Worm (Caenorhabditis elegans): Measurements from ENCODE around the gene nep-22.

The nep-22 gene

ce11 chrX:9024270-9024669, 10.1 kb upstream of the nep-22 start:
- TF ChIP-seq tbx-11 (GFP tag; IDR thresholded peaks at IDR 0.05), result 0 out of 2 replicates have a peak, but pooled peaks have one; percentile 49
- peak; percentile 18 for TF ChIP-seq tra-4 (tag; optimal IDR thresholded peaks at IDR 0.05)
- TF ChIP-seq hnd-1 (tag; optimal IDR thresholded peaks at IDR 0.05), result peak; percentile 41
- TF ChIP-seq tbx-37 (GFP tag; conservative IDR thresholded peaks at IDR 0.05), result peak; percentile 51; the same call in 1 of the 2 replicates
- TF ChIP-seq aly-1 (tag; optimal IDR thresholded peaks at IDR 0.05), result no peak

DNA sequence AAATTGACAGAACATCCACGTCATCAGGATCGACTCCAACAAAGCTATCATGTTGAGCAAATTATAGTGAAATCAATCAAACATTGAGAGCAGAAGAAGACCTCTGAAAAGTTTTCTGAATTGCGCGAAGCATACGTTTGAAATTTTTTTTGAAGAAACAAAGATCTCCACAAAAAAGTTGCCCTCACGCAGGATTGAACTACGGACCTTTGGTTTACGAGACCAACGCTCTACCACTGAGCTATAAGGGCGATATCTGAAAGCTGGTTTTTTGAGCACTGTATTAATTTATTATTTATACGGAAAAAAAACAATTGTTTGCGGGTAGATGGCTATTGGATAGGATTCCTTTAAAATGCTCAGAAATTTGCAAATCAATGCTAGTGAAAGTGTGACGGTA, 8.9 kb upstream of the nep-22 start:
- TF ChIP-seq hmbx-1 (tag; optimal IDR thresholded peaks at IDR 0.05) (no peak), scrt-1 (GFP tag; IDR thresholded peaks at IDR 0.05) (no peak), tbx-37 (GFP tag; conservative IDR thresholded peaks at IDR 0.05) (no peak), ama-1 (optimal IDR thresholded peaks at IDR 0.05) (no peak), B0310.2 (tag; optimal IDR thresholded peaks at IDR 0.05) (no peak), flt-1 (GFP tag; IDR thresholded peaks at IDR 0.05) (no peak), aly-1 (tag; optimal IDR thresholded peaks at IDR 0.05) (no peak), tbx-11 (GFP tag; IDR thresholded peaks at IDR 0.05) (no peak), ceh-13 (GFP tag; optimal IDR thresholded peaks at IDR 0.05) (no peak), sea-1 (GFP tag; conservative IDR thresholded peaks at IDR 0.05) (no peak), ets-7 (tag; optimal IDR thresholded peaks at IDR 0.05) (no peak), hnd-1 (tag; optimal IDR thresholded peaks at IDR 0.05) (no peak), hmg-4 (GFP tag; optimal IDR thresholded peaks at IDR 0.05) (no peak), ceh-36 (tag; optimal IDR thresholded peaks at IDR 0.05) (no peak)

DNA sequence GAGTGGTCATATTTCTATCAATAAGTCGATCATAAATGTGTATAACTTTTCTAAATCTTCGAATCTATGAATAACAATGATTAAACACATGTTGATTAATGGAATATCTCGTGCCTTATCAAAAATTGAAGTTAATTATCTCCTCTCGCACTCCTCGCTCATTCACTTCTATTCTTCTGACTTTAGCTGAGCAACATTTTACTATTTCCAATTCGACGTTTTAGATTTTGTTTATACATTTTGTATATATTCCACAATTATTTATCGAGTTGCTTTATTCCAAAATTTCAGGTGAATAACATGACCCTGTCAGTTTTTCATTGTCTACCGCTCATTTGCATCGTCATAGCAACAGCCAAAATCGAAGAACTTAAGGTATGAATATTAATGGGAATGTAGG, 7.0 kb upstream of the nep-22 start, which contains the start of gene T25B6.3:
TSS of gene T25B6.3 (plus strand) at position 301 of the 400 bp plus-strand sequence.
- no peak for TF ChIP-seq ceh-36 (tag; optimal IDR thresholded peaks at IDR 0.05)
- no peak for TF ChIP-seq sea-1 (GFP tag; conservative IDR thresholded peaks at IDR 0.05)
- TF ChIP-seq tbx-37 (GFP tag; conservative IDR thresholded peaks at IDR 0.05), result no peak
- no peak for TF ChIP-seq B0310.2 (tag; optimal IDR thresholded peaks at IDR 0.05)
- no peak for TF ChIP-seq hnd-1 (tag; optimal IDR thresholded peaks at IDR 0.05)
- TF ChIP-seq F13C5.2 (tag; optimal IDR thresholded peaks at IDR 0.05), result no peak
- no peak for TF ChIP-seq hmg-4 (GFP tag; optimal IDR thresholded peaks at IDR 0.05)
- no peak for TF ChIP-seq hmbx-1 (tag; optimal IDR thresholded peaks at IDR 0.05)
- TF ChIP-seq ama-1 (optimal IDR thresholded peaks at IDR 0.05), result no peak
- no peak for TF ChIP-seq flt-1 (GFP tag; IDR thresholded peaks at IDR 0.05)

ce11 chrX:9028909-9029520, 5.3 kb upstream of the nep-22 start, which contains the start of gene snf-12:
Gene snf-12 (plus strand): TSS chrX:9029470.
- TF ChIP-seq ceh-13 (GFP tag; optimal IDR thresholded peaks at IDR 0.05) (no peak), pes-1 (GFP tag; IDR thresholded peaks at IDR 0.05) (no peak), aly-1 (tag; optimal IDR thresholded peaks at IDR 0.05) (no peak), hmbx-1 (tag; optimal IDR thresholded peaks at IDR 0.05) (no peak), scrt-1 (GFP tag; IDR thresholded peaks at IDR 0.05) (no peak)

DNA sequence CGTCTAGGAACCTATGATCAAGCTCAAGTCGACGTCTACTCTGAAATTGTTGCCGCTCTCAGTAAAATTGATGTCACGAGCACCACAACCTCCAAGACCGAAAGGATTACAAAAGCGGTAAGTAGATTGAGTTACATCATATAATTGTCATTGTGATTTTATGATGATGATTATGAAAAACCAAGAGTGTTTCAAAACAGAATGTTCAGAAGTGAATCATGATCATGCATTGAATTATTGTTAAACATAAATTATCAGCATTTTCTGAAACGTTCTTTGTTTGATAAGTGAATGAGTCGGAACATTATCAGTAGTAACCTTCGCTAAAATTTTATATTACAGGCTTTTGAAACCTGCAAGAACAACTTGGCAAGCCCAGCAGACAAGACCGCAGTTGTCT, 788 bp downstream of the nep-22 start:
- TF ChIP-seq ceh-36 (tag; optimal IDR thresholded peaks at IDR 0.05), result no peak
- TF ChIP-seq ets-7 (tag; optimal IDR thresholded peaks at IDR 0.05), result no peak
- no peak for TF ChIP-seq flt-1 (GFP tag; IDR thresholded peaks at IDR 0.05)
- no peak for TF ChIP-seq aly-1 (tag; optimal IDR thresholded peaks at IDR 0.05)
- no peak for TF ChIP-seq sea-1 (GFP tag; conservative IDR thresholded peaks at IDR 0.05)
- TF ChIP-seq F13C5.2 (tag; optimal IDR thresholded peaks at IDR 0.05), result no peak

DNA sequence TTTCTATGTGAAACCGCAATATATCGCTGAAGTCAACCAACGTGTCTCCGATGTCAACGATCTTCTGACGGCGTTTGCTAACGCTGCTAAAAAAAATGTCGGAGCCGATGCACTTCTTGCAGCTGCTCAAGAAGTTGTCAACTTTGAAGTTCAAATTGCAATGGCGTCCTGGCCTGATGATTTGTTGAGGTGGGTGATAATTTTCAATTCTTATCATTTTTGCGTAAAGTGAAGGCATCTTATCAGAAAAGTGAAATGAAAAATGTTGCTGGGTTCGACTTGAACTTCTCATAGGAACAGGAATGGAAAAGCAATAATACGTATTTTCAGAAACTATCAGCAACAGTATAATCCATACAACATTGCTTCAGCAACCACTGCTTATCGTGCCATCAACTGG, 1.9 kb downstream of the nep-22 start:
- TF ChIP-seq hmg-4 (GFP tag; optimal IDR thresholded peaks at IDR 0.05) (no peak), ceh-36 (tag; optimal IDR thresholded peaks at IDR 0.05) (no peak), hnd-1 (tag; optimal IDR thresholded peaks at IDR 0.05) (no peak), aly-1 (tag; optimal IDR thresholded peaks at IDR 0.05) (no peak)

ce11 chrX:9045913-9046312, 11.6 kb downstream of the nep-22 start, which contains the start of gene prdm-14:
Gene prdm-14 (plus strand): TSS chrX:9046213.
- TF ChIP-seq F13C5.2 (tag; optimal IDR thresholded peaks at IDR 0.05), result no peak
- no peak for TF ChIP-seq hmbx-1 (tag; optimal IDR thresholded peaks at IDR 0.05)
- no peak for TF ChIP-seq ama-1 (optimal IDR thresholded peaks at IDR 0.05)
- TF ChIP-seq ceh-13 (GFP tag; optimal IDR thresholded peaks at IDR 0.05), result no peak

DNA sequence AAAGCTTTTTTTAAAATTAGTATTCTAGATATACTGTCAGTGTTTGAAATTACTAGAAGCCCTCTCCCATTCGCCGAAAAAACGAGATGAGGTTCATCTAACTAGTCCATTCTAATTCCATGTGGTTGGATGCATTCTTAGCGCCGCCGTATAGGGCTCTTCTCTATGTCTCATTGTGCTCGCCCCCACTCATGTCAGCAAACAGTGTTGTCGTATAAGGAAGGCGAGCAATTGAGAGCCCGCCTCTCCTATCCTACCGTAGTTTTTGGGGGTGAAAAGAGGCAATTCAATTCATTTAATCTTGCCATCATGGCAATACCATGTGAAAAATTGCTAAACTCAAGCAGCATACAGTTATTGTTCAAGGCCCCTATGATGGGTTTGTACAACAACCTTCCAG, 14.3 kb downstream of the nep-22 start, which contains the start of gene F47E1.20:
TSS of gene F47E1.20 (plus strand) at position 301 of the 400 bp plus-strand sequence.
- no peak for TF ChIP-seq tra-4 (tag; optimal IDR thresholded peaks at IDR 0.05)
- TF ChIP-seq flt-1 (GFP tag; IDR thresholded peaks at IDR 0.05), result no peak
- no peak for TF ChIP-seq F13C5.2 (tag; optimal IDR thresholded peaks at IDR 0.05)
- TF ChIP-seq ceh-13 (GFP tag; optimal IDR thresholded peaks at IDR 0.05), result no peak
- no peak for TF ChIP-seq ceh-36 (tag; optimal IDR thresholded peaks at IDR 0.05)
- no peak for TF ChIP-seq ama-1 (optimal IDR thresholded peaks at IDR 0.05)
- TF ChIP-seq pes-1 (GFP tag; IDR thresholded peaks at IDR 0.05), result no peak
- no peak for TF ChIP-seq hnd-1 (tag; optimal IDR thresholded peaks at IDR 0.05)
- TF ChIP-seq ets-7 (tag; optimal IDR thresholded peaks at IDR 0.05), result no peak
- TF ChIP-seq hmbx-1 (tag; optimal IDR thresholded peaks at IDR 0.05), result no peak
- no peak for TF ChIP-seq scrt-1 (GFP tag; IDR thresholded peaks at IDR 0.05)
- TF ChIP-seq tbx-11 (GFP tag; IDR thresholded peaks at IDR 0.05), result no peak

- no peak for TF ChIP-seq hmbx-1 (tag; optimal IDR thresholded peaks at IDR 0.05)
- no peak for TF ChIP-seq ceh-36 (tag; optimal IDR thresholded peaks at IDR 0.05)
- no peak for TF ChIP-seq F13C5.2 (tag; optimal IDR thresholded peaks at IDR 0.05)
- TF ChIP-seq sea-1 (GFP tag; conservative IDR thresholded peaks at IDR 0.05), result no peak
- no peak for TF ChIP-seq flt-1 (GFP tag; IDR thresholded peaks at IDR 0.05)
- TF ChIP-seq ama-1 (optimal IDR thresholded peaks at IDR 0.05), result no peak
- no peak for TF ChIP-seq B0310.2 (tag; optimal IDR thresholded peaks at IDR 0.05)
- TF ChIP-seq ceh-13 (GFP tag; optimal IDR thresholded peaks at IDR 0.05), result no peak
- no peak for TF ChIP-seq hmg-4 (GFP tag; optimal IDR thresholded peaks at IDR 0.05)
- TF ChIP-seq ets-7 (tag; optimal IDR thresholded peaks at IDR 0.05), result no peak
- TF ChIP-seq tbx-37 (GFP tag; conservative IDR thresholded peaks at IDR 0.05), result no peak
- TF ChIP-seq hnd-1 (tag; optimal IDR thresholded peaks at IDR 0.05), result no peak
- TF ChIP-seq tra-4 (tag; optimal IDR thresholded peaks at IDR 0.05), result no peak
- no peak for TF ChIP-seq scrt-1 (GFP tag; IDR thresholded peaks at IDR 0.05)
- no peak for TF ChIP-seq tbx-11 (GFP tag; IDR thresholded peaks at IDR 0.05)
- no peak for TF ChIP-seq pes-1 (GFP tag; IDR thresholded peaks at IDR 0.05)
- no peak for TF ChIP-seq aly-1 (tag; optimal IDR thresholded peaks at IDR 0.05)
Observed at ce11 chrX:9053426-9053825, 19.1 kb downstream of the nep-22 start.

Measured in whole organism, early embryonic.